Worm (Caenorhabditis elegans): ENCODE results near the gene srh-292.

ce11 chrV:17844106-17844505 lies 41.5 kb downstream of the srh-292 start, which contains the start of gene srh-286:
- TF ChIP-seq egl-27 (tag; optimal IDR thresholded peaks at IDR 0.05) (no peak), lin-39 (tag; optimal IDR thresholded peaks at IDR 0.05) (no peak), nhr-23 (tag; optimal IDR thresholded peaks at IDR 0.05) (no peak)

Data from whole organism, L3 larva.